Worm (Caenorhabditis elegans) whole organism, late embryonic: Measurements from ENCODE around the gene ZC487.2.

Experiments
- hlh-15 ChIP-seq: sonication (generic microtip); optimal IDR thresholded peaks from 2 replicates; lab custom pipeline; 2016; ENCODE audit warnings: missing genetic modification characterization, missing compliant biosample characterization
- hlh-6 ChIP-seq: sonication (generic microtip); optimal IDR thresholded peaks from 2 replicates; lab custom pipeline; 2016; ENCODE audit warnings: missing genotype, missing genetic modification characterization, missing compliant biosample characterization
- odd-2 ChIP-seq: sonication (generic microtip); optimal IDR thresholded peaks from 2 replicates; lab custom pipeline; 2017; ENCODE audit warnings: antibody characterized with exemption, mild to moderate bottlenecking, missing genetic modification characterization, missing compliant biosample characterization

ce11 chrV:6688392-6688791 lies 33.9 kb downstream of the ZC487.2 start, which contains the start of gene K11G9.5:
- TF ChIP-seq hlh-15 (tag; lab: Kevin White, UChicago): no peak
- TF ChIP-seq odd-2 (tag; lab: Kevin White, UChicago): no peak
- TF ChIP-seq hlh-6 (tag; lab: Kevin White, UChicago): no peak
